Fruit fly (Drosophila melanogaster) S2 (cell line): ENCODE data around the gene CG13047.

ENCODE experiments used
- CG8478 ChIP-seq: fragments of >200 bp; optimal IDR thresholded peaks from 2 replicates; lab custom pipeline; 2018
- CTCF ChIP-seq, 2 experiments: fragments of >200 bp; optimal IDR thresholded peaks; 2 replicates each; lab custom pipeline; 2018

dm6 chr3L:16263043-16263442, 22.2 kb downstream of the CG13047 start, which contains the start of gene CG13070:
- TF ChIP-seq CG8478 (lab: Kevin White, UChicago) = no peak
- TF ChIP-seq CTCF (optimal IDR thresholded peaks at IDR 0.05; lab: Kevin White, UChicago) = no peak
